Fruit fly (Drosophila melanogaster): Measurements from ENCODE around the gene chm.

dm6 chr2L:7387813-7388558, 24.2 kb upstream of the chm start, which contains the start of the genes CG5149 and gudu:
- TF ChIP-seq Sin3A (optimal IDR thresholded peaks at IDR 0.05), result no peak
- TF ChIP-seq psq (optimal IDR thresholded peaks at IDR 0.05), result no peak
- no peak for TF ChIP-seq h (optimal IDR thresholded peaks at IDR 0.05)
- no peak for TF ChIP-seq ttk (optimal IDR thresholded peaks at IDR 0.05)
- no peak for TF ChIP-seq Myc (optimal IDR thresholded peaks at IDR 0.05)
- no peak for TF ChIP-seq insv (optimal IDR thresholded peaks at IDR 0.05)

Data from Kc167 (cell line).